Fruit fly (Drosophila melanogaster) Kc167 (cell line): ENCODE measurements around the gene Lim1.

Source experiments
- Myc ChIP-seq: fragments of >200 bp; optimal IDR thresholded peaks from 2 replicates; lab custom pipeline; 2017; ENCODE audit warnings: missing external identifiers
- insv ChIP-seq: fragments of >200 bp; optimal IDR thresholded peaks from 3 replicates; lab custom pipeline; 2018; ENCODE audit warnings: missing external identifiers
- psq ChIP-seq: fragments of >200 bp; optimal IDR thresholded peaks from 2 replicates; lab custom pipeline; 2017; ENCODE audit warnings: missing external identifiers

dm6 chrX:8755352-8755751 is 50.3 kb downstream of the Lim1 start:
- TF ChIP-seq insv (lab: Kevin White, UChicago) (no peak), psq (lab: Kevin White, UChicago) (no peak), Myc (lab: Kevin White, UChicago) (no peak)
